Fruit fly (Drosophila melanogaster) S2 (cell line): Measurements from ENCODE around the gene CG43736.

Experiments used
- CG8478 ChIP-seq: fragments of >200 bp; optimal IDR thresholded peaks from 2 replicates; lab custom pipeline; 2018
- CTCF ChIP-seq, 2 experiments: fragments of >200 bp; optimal IDR thresholded peaks; 2 replicates each; lab custom pipeline; 2018

CG43736 gene

DNA sequence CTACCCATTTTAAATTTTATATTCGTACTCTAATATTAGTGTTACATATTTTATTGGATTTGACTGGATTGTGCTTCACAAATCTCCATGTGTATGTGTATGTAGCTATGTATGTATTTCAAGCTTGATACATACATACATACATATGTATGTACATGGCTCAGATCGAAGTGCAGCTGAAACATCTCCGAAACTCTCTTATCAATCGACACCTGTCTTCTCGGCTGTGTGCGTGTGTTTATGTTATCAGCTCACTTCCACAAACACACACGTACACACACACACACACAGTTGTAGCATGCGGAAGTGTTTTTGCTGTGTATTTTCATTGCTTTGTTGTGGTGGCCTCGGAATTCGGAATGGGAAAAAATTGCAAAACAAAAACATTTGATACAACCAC, 4.4 kb upstream of the CG43736 start:
- no peak for TF ChIP-seq CG8478
- TF ChIP-seq CTCF (optimal IDR thresholded peaks at IDR 0.05; lab: Kevin White, UChicago) = no peak

DNA sequence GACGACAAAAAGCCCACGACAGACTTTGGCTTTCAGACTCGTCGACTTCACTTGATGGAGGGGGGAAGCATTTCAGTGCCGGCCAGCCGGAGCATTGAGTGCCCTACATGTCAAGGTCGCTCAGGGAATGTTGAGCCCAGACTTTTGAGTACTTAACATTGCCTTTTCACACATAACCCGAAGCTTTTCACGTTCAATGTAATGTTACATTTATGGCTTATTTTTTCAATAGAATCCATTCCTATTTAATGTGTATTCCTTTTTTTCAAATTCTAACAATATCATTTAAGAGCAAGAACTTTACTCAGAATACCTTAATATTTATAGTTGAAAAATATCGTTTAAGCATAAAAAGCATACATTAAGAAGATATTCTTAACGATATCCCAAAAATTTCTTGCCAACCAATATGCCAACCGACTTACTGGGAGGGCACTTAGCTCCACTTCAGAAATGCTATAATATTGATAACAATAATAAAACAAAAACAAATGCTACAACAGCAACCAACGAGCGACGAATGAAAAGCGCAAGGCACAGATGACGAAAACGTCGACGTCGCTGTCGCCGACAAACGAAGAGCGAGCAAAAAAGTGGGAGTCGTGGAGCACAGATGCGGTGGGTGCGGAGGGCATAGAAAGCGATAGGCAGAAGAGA, 3.8 kb upstream of the CG43736 start:
- no peak for TF ChIP-seq CTCF (optimal IDR thresholded peaks at IDR 0.05; lab: Kevin White, UChicago)

DNA sequence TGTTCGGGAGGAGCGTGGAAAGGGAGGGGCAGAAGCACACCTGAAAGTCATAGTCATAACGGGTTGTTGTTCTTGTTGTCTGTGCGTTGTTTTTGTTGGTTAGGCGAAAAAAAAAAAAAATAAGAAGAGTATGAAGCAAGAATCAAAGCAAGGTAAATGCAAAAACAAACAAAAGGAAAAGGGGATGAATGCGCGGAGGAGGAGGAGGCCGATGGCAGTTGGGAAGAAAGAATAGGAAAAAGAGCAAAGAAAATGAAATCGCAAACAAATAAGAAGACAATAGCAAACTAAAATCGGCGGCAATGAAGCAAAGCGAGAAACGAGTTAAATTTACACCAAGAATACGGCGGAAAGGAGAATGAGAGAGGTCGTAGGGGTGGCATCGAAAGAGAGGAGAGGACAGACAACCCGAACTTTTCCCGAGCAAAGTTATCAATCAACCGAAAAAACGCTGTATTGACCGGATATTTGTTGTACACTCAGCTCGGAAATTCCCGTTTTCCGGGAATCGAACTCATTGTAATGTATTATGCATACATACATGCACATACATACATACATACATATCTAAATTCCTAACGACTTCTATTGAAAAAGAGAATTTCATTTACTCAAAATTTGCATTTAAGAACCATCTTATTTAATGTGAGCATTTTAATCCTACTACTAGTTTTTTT, 3.1 kb upstream of the CG43736 start:
- TF ChIP-seq CG8478 = no peak
- TF ChIP-seq CTCF (optimal IDR thresholded peaks at IDR 0.05; lab: Kevin White, UChicago) = no peak

DNA sequence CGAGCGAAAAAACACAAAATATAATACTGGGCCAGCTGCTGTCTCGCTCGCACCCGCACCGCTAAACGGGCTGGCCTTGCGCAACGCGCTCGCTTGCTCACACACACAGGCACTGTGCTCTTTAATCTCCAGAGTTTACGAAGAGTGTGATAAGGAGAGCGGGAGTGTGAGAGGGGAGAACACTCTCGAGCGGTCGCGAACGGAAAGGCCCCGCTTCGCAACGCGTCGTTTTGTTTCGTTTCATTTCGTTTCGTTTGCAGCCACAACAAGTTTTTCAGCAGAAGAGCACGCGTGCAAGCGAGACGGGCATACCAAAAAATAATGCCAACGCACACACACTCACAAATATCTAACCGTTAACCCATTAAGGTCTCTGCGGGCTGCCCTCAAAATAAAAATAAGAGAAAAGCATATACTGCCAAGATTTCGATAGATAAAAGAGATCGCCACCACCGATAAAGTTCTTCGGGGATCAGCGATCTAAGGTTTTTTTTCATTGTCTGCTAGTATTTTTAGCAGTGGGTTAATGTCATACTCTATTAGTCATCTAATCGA, 2.1 kb upstream of the CG43736 start:
- TF ChIP-seq CG8478 (no peak), CTCF (optimal IDR thresholded peaks at IDR 0.05; lab: Kevin White, UChicago) (no peak)

DNA sequence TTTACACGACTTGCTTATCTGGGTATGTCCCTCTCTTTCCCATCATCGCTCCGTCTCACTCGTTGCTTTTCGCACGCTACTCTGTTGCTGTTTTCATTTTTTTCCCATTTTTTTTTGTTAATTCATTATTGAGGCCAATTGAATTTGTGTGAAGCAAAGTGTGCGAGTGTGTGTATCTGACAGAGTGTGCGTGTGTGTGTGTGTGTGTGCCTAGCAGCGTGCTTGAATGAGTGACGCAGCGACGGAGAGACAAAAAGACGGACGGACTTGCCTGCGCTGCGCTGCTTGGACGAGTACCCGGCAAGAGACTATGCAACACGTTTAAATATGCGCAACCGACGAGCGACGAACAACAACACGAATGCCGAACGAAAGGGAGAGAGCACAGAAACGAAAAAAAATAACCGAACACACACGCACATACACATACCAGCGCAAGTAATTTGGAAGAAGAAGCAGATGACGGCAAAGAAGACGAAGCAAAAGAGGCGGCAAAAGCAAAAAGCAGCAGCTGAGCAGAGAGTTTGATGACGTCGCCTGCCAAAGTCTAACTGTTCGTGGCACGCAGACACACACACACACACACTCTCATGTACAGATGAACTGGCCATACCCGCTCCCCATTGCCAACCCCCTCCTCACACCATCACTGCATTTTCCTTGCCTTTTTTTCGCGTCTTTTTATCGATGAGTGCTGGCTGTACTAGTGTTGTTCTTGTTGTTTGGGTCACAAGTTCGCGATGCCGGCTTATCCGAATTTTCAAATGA, 983 bp upstream of the CG43736 start:
- no peak for TF ChIP-seq CG8478
- TF ChIP-seq CTCF (optimal IDR thresholded peaks at IDR 0.05; lab: Kevin White, UChicago) = no peak

DNA sequence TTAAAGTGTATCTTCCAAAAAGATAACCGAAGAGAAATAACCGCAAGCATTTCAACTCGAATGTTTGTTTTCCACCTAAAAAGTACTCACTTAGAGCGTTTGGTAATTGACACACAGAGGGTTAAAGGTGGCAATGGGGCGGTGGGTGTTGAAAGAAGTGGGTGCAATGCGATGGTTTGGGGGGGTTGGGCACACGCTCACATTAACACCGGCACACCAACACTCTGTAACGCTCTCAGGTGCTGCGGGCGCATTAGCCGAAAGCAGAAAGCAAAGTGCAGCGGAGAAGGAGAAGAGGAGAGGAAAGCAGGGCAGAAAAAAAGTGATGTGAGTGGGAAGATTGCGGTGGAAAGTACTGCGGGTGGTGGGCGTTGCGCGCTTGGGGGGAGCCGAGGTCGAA, 1.4 kb downstream of the CG43736 start:
- TF ChIP-seq CTCF (optimal IDR thresholded peaks at IDR 0.05; lab: Kevin White, UChicago) (no peak), CG8478 (no peak)

DNA sequence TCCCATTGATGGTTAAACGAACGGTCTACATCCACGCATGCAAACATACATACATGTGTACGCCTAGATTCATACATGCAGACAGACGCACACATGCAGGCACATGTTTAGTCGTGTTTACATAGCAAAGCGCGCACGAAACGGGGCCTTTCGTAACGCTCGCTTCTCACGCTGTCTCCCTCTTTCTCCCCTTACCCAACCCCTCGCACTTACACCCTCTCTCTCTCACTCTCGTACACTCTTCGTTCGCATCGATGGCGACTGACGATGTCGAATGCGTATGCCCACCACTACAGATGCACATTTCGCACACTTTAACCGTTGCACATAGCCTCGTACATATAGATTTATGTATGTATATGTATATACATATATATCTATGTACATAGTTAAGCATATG, 2.4 kb downstream of the CG43736 start:
- TF ChIP-seq CTCF (optimal IDR thresholded peaks at IDR 0.05; lab: Kevin White, UChicago) (no peak), CG8478 (no peak)

DNA sequence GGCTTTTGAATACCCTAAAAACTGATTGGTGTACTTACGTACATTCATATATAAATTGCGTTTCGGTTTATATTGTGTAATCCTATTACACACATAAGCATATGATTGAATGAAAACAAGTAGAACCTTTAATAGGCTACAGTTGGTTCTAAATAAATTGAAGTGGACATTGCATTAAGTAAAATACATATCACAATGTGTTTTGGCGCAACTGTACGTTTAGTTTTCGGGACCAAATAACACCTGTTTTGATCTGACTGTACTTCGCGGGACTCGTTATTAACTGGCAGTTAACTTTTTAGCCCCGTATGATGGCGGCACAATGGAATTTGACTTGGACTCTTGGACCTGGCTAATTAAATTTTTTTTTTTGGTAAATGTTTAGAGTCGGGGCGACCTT, 3.1 kb downstream of the CG43736 start:
- no peak for TF ChIP-seq CG8478
- no peak for TF ChIP-seq CTCF (optimal IDR thresholded peaks at IDR 0.05; lab: Kevin White, UChicago)

DNA sequence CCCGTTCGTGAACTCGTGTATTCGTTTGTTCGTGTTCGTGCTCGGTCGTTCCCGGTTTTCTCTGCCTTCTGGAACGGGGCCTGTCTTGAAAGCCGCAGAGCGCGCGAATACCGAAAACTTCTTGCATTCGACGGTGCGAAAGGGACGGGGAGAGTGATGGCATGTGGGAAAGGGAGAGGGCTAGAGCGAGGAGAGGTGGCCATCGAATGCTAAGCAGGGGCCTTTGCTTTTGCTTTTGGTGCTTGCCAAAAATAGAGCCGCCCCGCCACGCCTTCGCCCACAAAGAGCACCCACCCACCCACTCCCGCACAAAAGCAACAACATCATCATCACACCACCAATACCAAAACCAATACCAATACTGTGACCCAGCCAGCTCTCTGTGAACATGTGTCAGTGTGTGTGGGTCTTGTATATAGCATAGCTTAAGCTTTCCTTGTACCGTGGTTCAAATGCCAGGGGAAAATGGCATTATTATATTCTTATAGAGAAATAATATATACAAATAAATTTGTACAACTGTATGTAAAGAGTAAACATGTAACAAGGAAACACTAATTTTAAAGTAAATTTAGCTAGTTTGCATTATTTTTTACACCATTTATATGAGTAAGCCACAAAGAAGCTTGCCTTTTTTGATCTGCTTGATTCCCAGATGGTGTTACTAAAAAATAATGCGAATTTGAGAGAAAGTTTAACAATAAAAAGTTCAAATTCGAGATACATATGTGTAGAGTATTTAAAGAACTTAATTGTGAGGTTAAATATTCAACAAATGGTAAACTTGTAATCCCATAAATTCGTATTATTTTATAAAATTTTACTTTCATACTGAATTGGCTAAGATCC, 3.7 kb downstream of the CG43736 start, which contains the start of gene CG14434:
TSS of gene CG14434 (minus strand) at position 20 of the 849 bp plus-strand sequence.
- TF ChIP-seq CG8478 (no peak), CTCF (optimal IDR thresholded peaks at IDR 0.05; lab: Kevin White, UChicago) (no peak)

DNA sequence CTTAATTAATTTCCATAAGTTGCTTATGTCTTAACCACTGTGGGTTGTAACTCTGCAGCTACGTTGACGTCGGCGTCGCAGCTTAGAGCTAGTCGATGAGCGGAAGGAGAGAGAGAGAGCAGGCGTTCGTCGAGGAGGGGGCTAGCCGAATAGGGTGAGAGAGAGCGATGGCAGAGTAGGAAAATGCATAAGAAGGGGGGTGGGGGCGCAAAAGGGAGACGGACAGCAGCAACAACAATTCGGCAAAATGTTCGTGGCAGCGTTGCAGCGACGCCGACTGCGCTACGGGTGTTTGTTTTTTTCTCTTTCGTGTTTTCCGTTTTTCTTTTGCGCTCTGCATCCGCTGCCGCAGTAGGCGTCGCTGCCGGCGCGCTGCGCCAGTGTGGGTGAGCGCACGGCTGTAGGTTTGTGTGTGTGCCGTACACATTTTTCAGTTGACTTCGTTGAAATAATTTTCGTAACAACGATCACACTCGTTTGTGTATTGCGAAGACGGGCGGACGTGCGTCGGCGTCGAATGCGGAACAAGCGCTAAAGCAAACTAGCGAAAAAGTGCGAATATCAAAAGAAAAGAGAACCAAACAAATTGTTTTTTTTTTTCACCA, 4.4 kb downstream of the CG43736 start:
- TF ChIP-seq CG8478 (no peak), CTCF (optimal IDR thresholded peaks at IDR 0.05; lab: Kevin White, UChicago) (no peak)

DNA sequence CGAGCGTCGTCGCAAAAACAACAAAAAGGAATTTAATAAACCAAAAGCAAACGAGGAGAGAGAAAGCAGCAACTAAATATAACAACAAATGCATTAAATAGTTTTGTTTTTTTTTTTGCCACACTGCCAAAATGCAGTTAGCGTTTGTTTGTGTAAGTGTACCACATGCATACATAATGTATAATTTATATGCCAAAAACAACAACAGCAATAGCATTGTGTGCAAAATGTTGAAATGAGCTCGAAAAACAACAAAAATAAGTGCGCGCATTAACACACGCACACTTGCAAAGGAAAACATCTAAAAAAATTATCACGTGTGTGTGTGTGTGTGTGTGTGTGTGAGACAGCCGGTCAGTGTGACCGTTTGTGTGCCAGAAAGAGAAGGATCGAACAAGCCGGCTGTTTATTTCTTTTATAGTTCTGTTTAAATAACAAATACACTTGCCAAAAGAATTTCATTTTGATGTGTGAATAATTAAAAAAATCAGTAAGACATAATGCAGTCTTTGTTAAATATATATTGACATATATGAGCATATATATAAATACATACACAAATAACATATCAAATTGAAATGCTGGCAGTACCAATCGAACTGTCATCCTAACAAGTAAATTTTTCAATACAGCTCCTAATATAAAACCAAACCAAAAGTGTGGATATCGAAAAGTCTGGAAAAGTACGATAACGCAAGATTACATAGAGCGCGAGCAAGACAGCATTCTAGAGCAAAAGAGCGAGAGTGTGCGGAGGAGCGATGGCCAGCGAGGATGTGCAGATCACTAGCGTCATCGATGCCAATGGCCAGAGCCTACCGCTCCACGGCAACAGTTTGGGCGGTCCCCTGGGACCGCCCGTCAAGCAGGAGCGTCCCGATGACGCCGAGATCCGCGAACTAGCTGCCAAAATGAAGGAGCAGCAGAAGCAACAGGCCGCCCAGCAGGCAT, 5.2 kb downstream of the CG43736 start:
- TF ChIP-seq CG8478 (no peak), CTCF (optimal IDR thresholded peaks at IDR 0.05; lab: Kevin White, UChicago) (no peak)

DNA sequence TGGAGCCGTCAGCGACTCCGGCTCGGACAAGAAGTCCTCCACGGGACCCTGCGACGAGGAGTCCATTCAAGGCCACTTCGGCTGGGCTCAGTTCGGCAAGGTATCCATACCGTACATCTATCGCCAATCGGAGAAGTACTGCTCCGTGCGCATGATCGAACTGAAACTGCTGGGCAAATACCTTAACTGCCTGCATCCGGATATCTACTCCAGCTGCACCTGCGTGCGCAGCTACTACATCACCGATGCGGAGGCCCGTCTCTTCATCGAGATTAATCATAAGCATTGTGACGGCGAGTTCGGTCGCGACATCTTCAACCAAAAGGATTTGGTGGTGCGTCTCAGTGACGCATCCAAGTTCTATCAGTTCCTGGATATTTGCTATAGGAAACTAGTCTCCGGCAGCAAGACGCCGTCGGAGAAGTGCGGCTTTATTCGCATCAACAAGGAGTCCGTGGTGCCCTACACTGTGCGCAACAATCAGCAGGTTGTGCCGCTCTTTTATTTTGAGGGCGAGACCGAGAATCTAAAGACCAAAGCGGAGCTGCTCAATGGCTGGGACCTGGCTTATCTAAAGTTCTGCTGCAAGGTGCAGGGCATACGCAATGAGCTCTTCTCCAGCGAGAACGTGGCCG, 6.2 kb downstream of the CG43736 start:
- TF ChIP-seq CG8478 (no peak), CTCF (optimal IDR thresholded peaks at IDR 0.05; lab: Kevin White, UChicago) (no peak)

DNA sequence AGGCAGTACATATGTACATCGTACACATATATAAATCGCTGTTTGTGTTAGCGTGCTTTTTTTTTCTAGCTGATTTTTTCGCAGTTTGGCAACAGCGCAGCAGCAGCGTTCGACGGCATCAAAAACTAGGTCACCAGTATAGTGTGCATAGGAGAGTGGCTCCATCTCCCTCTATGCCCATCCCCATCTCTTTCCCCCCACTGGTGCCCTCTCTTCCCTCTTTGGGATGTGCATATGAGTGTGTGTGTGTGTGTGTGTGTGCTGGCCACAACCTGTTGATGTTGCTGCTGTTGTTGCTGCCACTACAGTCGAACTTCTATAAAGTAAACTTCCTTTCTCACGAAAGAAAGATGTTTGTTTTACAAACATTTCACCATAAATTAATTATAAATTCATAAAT, 8.1 kb downstream of the CG43736 start:
- no peak for TF ChIP-seq CTCF (optimal IDR thresholded peaks at IDR 0.05; lab: Kevin White, UChicago)
- TF ChIP-seq CG8478 = no peak
